Worm (Caenorhabditis elegans) whole organism, L4 larva: ENCODE results near the gene amph-1.
"Not testable (repeated sequence)": the region's sequence is repeated elsewhere in the genome, so short reads cannot be mapped to it uniquely, and the experiment has no call there.

Experiments
- D1046.2 ChIP-seq: fragments of 200-800 bp; sonication (Bioruptor generic); IDR thresholded peaks from 2 replicates; pipeline ENCODE4 v1.3.6; 2022; ENCODE audit warnings: missing genetic modification characterization, missing compliant biosample characterization
- F10B5.3 ChIP-seq: sonication (generic microtip); optimal IDR thresholded peaks from 2 replicates; lab custom pipeline; 2016; ENCODE audit warnings: mild to moderate bottlenecking, missing genetic modification characterization, missing compliant biosample characterization
- R02D3.7 ChIP-seq: fragments of 150-350 bp; sonication (generic microtip); optimal IDR thresholded peaks from 3 replicates; lab custom pipeline; 2014; ENCODE audit warnings: missing biosample characterization, missing genetic modification characterization
- Y48G9A.11 ChIP-seq: fragments of 200-800 bp; sonication (Bioruptor generic); IDR thresholded peaks from 2 replicates; pipeline ENCODE4 v1.3.6; 2022; ENCODE audit warnings: missing genetic modification reagents, missing genetic modification characterization, missing compliant biosample characterization
- ZK546.5 ChIP-seq, 2 experiments: sonication (generic microtip); optimal IDR thresholded peaks; 2 replicates each; lab custom pipeline; 2017; ENCODE audit warnings: missing biosample characterization in 2 of 2, missing genetic modification characterization in 2 of 2
- aha-1 ChIP-seq: fragments of 150-350 bp; peaks from one replicate; lab custom pipeline; 2014; ENCODE audit warnings: missing biosample characterization, missing genetic modification characterization
- arid-1 ChIP-seq: fragments of 200-800 bp; sonication (Bioruptor generic); conservative IDR thresholded peaks from 2 replicates; pipeline ENCODE4 v1.3.6; 2022; ENCODE audit warnings: missing genetic modification reagents, missing genetic modification characterization, missing compliant biosample characterization
- cey-2 ChIP-seq: sonication (generic microtip); optimal IDR thresholded peaks from 3 replicates; lab custom pipeline; 2017; ENCODE audit warnings: missing genetic modification characterization, mild to moderate bottlenecking, missing compliant biosample characterization, antibody characterized with exemption, borderline replicate concordance; ENCODE audit not compliant: insufficient read depth
- duxl-1 ChIP-seq: sonication (generic microtip); optimal IDR thresholded peaks from 2 replicates; lab custom pipeline; 2016; ENCODE audit warnings: mild to moderate bottlenecking, missing genetic modification characterization, moderate library complexity, missing compliant biosample characterization; ENCODE audit not compliant: poor library complexity
- fkh-10 ChIP-seq: fragments of 150-350 bp; optimal IDR thresholded peaks from 2 replicates; lab custom pipeline; 2014; ENCODE audit warnings: missing biosample characterization, missing genetic modification reagents, missing genetic modification characterization
- fos-1 ChIP-seq: fragments of 150-350 bp; optimal IDR thresholded peaks from 2 replicates; lab custom pipeline; 2014; ENCODE audit warnings: missing biosample characterization, missing genetic modification characterization
- hlh-11 ChIP-seq: fragments of 200-800 bp; sonication (Bioruptor generic); optimal IDR thresholded peaks from 2 replicates; lab custom pipeline; 2018; ENCODE audit warnings: mild to moderate bottlenecking, missing genetic modification characterization, missing compliant biosample characterization
- hmg-1.1 ChIP-seq: fragments of 200-800 bp; sonication (Bioruptor generic); IDR thresholded peaks from 2 replicates; pipeline ENCODE4 v1.3.6; 2022; ENCODE audit warnings: missing genetic modification reagents, missing genetic modification characterization, missing compliant biosample characterization
- lin-1 ChIP-seq: fragments of 200-800 bp; sonication (Bioruptor generic); IDR thresholded peaks from 2 replicates; pipeline ENCODE4 v1.3.6; 2022; ENCODE audit warnings: missing genetic modification reagents, missing genetic modification characterization, missing compliant biosample characterization
- lin-39 ChIP-seq: fragments of 150-350 bp; optimal IDR thresholded peaks from 2 replicates; lab custom pipeline; 2014; ENCODE audit warnings: missing biosample characterization, missing genetic modification reagents, missing genetic modification characterization
- mdl-1 ChIP-seq, 2 experiments: fragments of 150-350 bp in 1 of 2; sonication (generic microtip) in 1 of 2; optimal IDR thresholded peaks; 2 replicates each; lab custom pipeline; 2014 to 2017; ENCODE audit warnings: missing biosample characterization in 2 of 2, missing genetic modification characterization in 2 of 2
- nhr-25 ChIP-seq: sonication (generic microtip); optimal IDR thresholded peaks from 2 replicates; lab custom pipeline; 2017; ENCODE audit warnings: missing genetic modification characterization, mild to moderate bottlenecking, missing compliant biosample characterization, antibody characterized with exemption, moderate library complexity, borderline replicate concordance; ENCODE audit not compliant: insufficient read depth
- nhr-41 ChIP-seq: fragments of 200-800 bp; sonication (Bioruptor generic); IDR thresholded peaks from 2 replicates; pipeline ENCODE4 v1.3.6; 2022; ENCODE audit warnings: missing genetic modification reagents, missing genetic modification characterization, missing compliant biosample characterization
- nhr-77 ChIP-seq: fragments of 150-350 bp; optimal IDR thresholded peaks from 2 replicates; lab custom pipeline; 2014; ENCODE audit warnings: missing biosample characterization, missing genetic modification characterization
- set-16 ChIP-seq: fragments of 200-800 bp; sonication (Bioruptor generic); IDR thresholded peaks from 2 replicates; pipeline ENCODE4 v1.3.6; 2022; ENCODE audit warnings: missing genetic modification reagents, missing genetic modification characterization, missing compliant biosample characterization
- skn-1 ChIP-seq: fragments of 150-350 bp; optimal IDR thresholded peaks from 2 replicates; lab custom pipeline; 2014; ENCODE audit warnings: missing biosample characterization, missing genetic modification characterization
- snpc-4 ChIP-seq: fragments of 150-350 bp; optimal IDR thresholded peaks from 2 replicates; lab custom pipeline; 2014; ENCODE audit warnings: missing biosample characterization, missing genetic modification characterization
- spr-3 ChIP-seq: fragments of 200-800 bp; sonication (Bioruptor generic); optimal IDR thresholded peaks from 2 replicates; lab custom pipeline; 2018; ENCODE audit warnings: mild to moderate bottlenecking, missing genetic modification characterization, missing compliant biosample characterization
- tag-97 ChIP-seq: fragments of 200-800 bp; sonication (Bioruptor generic); IDR thresholded peaks from 2 replicates; pipeline ENCODE4 v1.3.6; 2022; ENCODE audit warnings: missing genetic modification characterization, missing compliant biosample characterization
- tra-1 ChIP-seq: fragments of 200-800 bp; sonication (Bioruptor generic); IDR thresholded peaks from 2 replicates; pipeline ENCODE4 v1.3.6; 2022; ENCODE audit warnings: missing genetic modification reagents, missing genetic modification characterization, missing compliant biosample characterization
- unc-130 ChIP-seq: sonication (generic microtip); optimal IDR thresholded peaks from 2 replicates; lab custom pipeline; 2016; ENCODE audit warnings: missing genetic modification reagents, missing genetic modification characterization, missing compliant biosample characterization
- unc-39 ChIP-seq: sonication (generic microtip); optimal IDR thresholded peaks from 2 replicates; lab custom pipeline; 2017; ENCODE audit warnings: missing biosample characterization, missing genetic modification characterization
- unc-62 ChIP-seq, 3 experiments: fragments of 150-350 bp in 1 of 3; sonication (generic microtip); optimal IDR thresholded peaks in 2 of 3; peaks in 1 of 3; 1 replicate in 1 of 3; 2 replicates in 2 of 3; lab custom pipeline; 2014 to 2017; ENCODE audit warnings: missing biosample characterization in 3 of 3, missing genetic modification characterization in 3 of 3, missing genetic modification reagents in 3 of 3, missing genotype in 1 of 3
- zfp-2 ChIP-seq: sonication (generic microtip); optimal IDR thresholded peaks from 2 replicates; lab custom pipeline; 2016; ENCODE audit warnings: mild to moderate bottlenecking, missing genetic modification characterization, missing compliant biosample characterization
- zip-11 ChIP-seq: fragments of 200-800 bp; sonication (Bioruptor generic); IDR thresholded peaks from 2 replicates; pipeline ENCODE4 v1.3.6; 2022; ENCODE audit warnings: missing genetic modification characterization, missing compliant biosample characterization
- zip-2 ChIP-seq: fragments of 150-350 bp; optimal IDR thresholded peaks from 2 replicates; lab custom pipeline; 2014; ENCODE audit warnings: missing biosample characterization, missing genetic modification characterization

The amph-1 gene

ce11 chrIV:9647789-9648361 is at the start of gene amph-1 (continued):
- TF ChIP-seq hlh-11 (peak; percentile 73), unc-130 (GFP tag; lab: Kevin White, UChicago) (no peak)

DNA sequence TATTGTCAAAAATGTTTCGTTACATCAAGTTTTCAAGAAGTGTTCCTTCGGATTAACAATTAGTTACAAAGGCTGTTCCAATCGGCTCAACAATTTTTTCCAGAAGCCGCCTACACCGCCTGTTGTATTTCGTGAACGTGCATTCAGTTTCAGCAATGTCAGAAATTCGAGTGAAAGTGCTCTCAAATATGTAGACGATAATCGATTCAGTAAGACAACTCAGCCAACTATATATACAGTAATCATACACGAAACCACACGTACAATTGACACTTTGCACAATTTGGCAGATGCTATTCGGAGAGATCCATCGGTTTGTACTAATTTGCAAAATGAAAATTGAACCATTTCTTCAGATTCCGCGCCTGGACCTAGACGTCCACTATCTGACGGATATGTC is 48.8 kb upstream of the amph-1 start:
- peak; percentile 1 for TF ChIP-seq aha-1
- TF ChIP-seq nhr-77 = no peak
- peak in 1 of 2 experiments; percentile 99 for TF ChIP-seq unc-62 (GFP tag; optimal IDR thresholded peaks at IDR 0.05 in 1 of 2; lab: Kevin White, UChicago)
- no peak for TF ChIP-seq unc-62 (tag; optimal IDR thresholded peaks at IDR 0.05; lab: Kevin White, UChicago)

DNA sequence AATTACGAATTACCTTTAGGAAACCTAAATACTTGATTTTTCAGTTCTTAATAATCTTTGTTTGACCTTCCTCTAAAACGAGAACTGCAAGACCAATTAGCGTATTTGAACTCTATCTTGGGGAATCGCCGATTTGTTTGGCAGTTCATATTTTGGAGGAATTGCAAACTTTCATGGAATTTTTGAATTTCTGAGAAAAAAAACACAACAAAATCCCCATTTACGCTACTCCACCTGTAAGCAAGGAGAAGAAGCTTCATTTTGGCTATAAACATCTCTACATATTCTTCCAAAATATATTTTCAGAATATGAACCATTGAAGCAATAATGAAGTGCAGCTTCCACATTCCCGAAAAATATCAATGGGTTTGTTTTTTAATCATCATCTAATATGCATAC is 45.2 kb upstream of the amph-1 start, which contains the start of gene twk-9:
Gene twk-9, plus strand, starts transcription at position 301 of the 400 bp plus-strand sequence.
- no peak for TF ChIP-seq lin-1 (GFP tag; lab: Robert Waterston, UW)
- TF ChIP-seq zip-2 = no peak
- TF ChIP-seq fkh-10 (GFP tag; lab: Kevin White, UChicago) = no peak
- no peak for TF ChIP-seq Y48G9A.11 (GFP tag; lab: Robert Waterston, UW)
- no peak for TF ChIP-seq cey-2 (tag; lab: Kevin White, UChicago)
- TF ChIP-seq fos-1 (tag; lab: Kevin White, UChicago) = no peak
- no peak for TF ChIP-seq snpc-4 (tag; lab: Kevin White, UChicago)
- TF ChIP-seq tra-1 = no peak
- no peak for TF ChIP-seq spr-3

- TF ChIP-seq F10B5.3 (no peak), Y48G9A.11 (GFP tag; lab: Robert Waterston, UW) (no peak), nhr-41 (no peak), D1046.2 (GFP tag; lab: Robert Waterston, UW) (no peak), arid-1 (GFP tag; lab: Robert Waterston, UW) (no peak), ZK546.5 (tag; optimal IDR thresholded peaks at IDR 0.05; lab: Kevin White, UChicago) (no peak), duxl-1 (tag; lab: Kevin White, UChicago) (no peak), hmg-1.1 (no peak), skn-1 (no peak), unc-39 (tag; lab: Kevin White, UChicago) (no peak), zfp-2 (tag; lab: Kevin White, UChicago) (no peak), tag-97 (GFP tag; lab: Robert Waterston, UW) (no peak), lin-39 (tag; lab: Kevin White, UChicago) (no peak), mdl-1 (tag; optimal IDR thresholded peaks at IDR 0.05; lab: Kevin White, UChicago) (no peak)
Observed at ce11 chrIV:9690644-9691043, 43.0 kb upstream of the amph-1 start, which contains the start of gene sdz-36. Gene sdz-36 (plus strand): TSS chrIV:9690944.

DNA sequence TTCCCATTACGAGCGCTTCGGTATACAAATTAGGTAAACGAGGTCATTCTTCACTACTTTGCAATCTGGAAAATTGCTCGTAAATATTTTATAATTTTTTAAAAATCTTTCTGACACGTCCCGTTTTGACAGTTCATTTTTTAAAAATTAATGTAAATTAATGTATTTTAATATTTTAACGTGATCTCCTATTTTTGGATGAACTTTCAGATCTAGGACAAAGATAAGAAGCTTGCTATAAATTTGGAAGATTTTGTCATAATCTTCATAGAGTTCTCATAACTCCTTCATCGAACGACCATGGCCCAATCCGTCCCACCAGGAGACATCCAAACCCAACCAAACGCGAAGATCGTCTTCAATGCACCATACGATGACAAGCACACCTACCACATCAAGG is 41.0 kb upstream of the amph-1 start, which contains the start of gene msp-76:
Gene msp-76, plus strand, starts transcription at position 301 of the 400 bp plus-strand sequence.
- TF ChIP-seq R02D3.7 (tag; lab: Kevin White, UChicago); nhr-25 (tag; lab: Kevin White, UChicago); set-16 (GFP tag; lab: Robert Waterston, UW): not testable (repeated sequence)

- TF ChIP-seq Y48G9A.11 (GFP tag; lab: Robert Waterston, UW) (no peak), zip-11 (GFP tag; lab: Robert Waterston, UW) (no peak)
Observed at ce11 chrIV:9683433-9683832, 35.8 kb upstream of the amph-1 start, which contains the start of the genes htas-1 and ZK1251.3. Gene htas-1 (minus strand): TSS chrIV:9683533. Gene ZK1251.3 (plus strand): TSS chrIV:9683658.
